Worm (Caenorhabditis elegans) whole organism, dauer: ENCODE measurements around the gene M04C3.5.

Experiments used
- unc-62 ChIP-seq: sonication (generic microtip); optimal IDR thresholded peaks from 2 replicates; lab custom pipeline; 2017; ENCODE audit warnings: missing biosample characterization, missing genetic modification reagents, missing genetic modification characterization

M04C3.5 gene

DNA sequence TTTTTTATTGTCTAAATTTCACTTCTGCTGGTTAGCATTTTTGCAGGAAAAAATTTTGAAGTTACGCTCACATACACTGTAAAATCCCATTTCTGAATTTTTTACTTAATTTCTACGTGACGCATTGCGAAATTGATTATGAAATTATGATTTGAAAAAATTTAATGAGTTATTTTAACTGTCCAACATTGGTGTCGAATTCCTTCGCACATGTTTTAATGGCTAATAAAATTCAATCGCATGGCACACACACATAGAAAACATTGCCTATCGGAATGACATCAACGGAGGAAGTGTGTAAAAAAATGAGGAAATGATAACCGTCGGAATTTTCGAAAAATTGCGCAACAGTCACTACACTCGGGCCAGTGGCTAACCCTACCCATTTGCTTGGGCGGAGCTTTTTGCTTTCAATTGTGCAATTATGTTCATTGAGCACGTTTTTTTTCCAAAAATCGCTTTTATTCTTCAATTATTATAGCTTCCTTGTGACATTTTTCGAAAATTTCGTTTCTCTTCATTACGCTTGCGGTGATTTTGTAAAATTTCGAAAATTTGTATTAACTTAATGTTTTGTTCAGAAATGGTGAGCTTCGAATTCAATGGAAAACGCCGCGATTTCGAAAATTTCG, 15.6 kb upstream of the M04C3.5 start, which contains the start of gene C25F9.16:
Gene C25F9.16 (plus strand): TSS at position 582 of the 632 bp plus-strand sequence.
- TF ChIP-seq unc-62 (GFP tag; lab: Kevin White, UChicago): no peak

DNA sequence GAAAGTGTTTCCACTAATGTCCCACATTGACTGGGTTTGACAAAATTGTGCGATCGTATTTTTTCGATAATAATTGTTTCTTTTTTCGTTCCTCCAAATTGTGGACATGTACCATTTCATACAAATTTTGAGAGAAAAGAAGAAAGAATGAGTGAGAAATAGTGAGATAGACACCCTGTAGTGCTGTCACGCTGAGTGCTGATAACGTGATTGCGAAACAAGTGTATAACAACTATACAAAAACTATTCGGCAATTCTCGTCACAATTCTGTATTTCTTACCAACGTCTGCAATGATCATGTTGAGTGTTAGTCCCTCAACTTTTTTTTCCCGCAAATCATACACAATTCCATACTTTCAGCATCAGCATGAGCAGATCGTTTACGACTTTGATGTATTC, 13.2 kb upstream of the M04C3.5 start, which contains the start of gene C25F9.14:
Gene C25F9.14 (plus strand): TSS at position 178 of the 400 bp plus-strand sequence.
- no peak for TF ChIP-seq unc-62 (GFP tag; lab: Kevin White, UChicago)

DNA sequence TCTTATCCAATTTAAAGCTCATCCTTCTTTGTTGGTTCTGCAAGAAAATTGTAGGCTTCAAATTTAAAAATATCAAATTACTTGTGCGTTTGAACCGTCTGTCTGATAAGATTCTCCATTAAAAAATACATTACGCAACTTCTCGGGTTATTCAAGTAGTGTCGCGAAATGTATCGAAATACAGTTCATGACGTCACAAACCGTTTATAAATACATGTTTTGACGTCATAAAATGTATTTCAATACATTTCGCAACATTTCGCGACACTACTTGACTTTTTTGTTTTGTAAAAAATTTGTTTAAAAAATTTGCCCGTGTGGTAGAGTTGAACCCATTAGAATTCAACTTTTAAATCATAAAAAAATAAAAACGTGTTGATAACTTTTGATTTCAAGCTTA, 5.9 kb upstream of the M04C3.5 start:
- no peak for TF ChIP-seq unc-62 (GFP tag; lab: Kevin White, UChicago)

DNA sequence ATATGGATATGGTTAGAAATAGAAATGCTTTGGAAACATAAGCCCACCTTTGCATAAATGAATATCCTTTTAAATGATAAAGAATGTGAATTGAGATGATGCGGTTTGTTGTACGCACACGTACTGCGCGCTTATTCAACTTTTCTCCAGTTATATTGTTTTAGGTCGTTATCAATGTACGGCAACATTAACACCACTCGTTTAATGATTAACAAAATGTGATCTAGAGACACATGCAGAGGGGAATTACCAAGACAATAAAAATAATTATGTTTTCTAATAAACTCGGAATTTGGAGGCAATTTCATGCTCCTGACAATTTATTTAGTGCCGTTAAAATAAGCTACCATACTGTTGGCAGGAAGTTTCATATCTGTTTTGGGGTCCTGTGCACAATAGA, 4.1 kb upstream of the M04C3.5 start, which contains the start of gene M04C3.1:
Gene M04C3.1 (minus strand): TSS at position 164 of the 400 bp plus-strand sequence.
- TF ChIP-seq unc-62 (GFP tag; lab: Kevin White, UChicago): no peak

DNA sequence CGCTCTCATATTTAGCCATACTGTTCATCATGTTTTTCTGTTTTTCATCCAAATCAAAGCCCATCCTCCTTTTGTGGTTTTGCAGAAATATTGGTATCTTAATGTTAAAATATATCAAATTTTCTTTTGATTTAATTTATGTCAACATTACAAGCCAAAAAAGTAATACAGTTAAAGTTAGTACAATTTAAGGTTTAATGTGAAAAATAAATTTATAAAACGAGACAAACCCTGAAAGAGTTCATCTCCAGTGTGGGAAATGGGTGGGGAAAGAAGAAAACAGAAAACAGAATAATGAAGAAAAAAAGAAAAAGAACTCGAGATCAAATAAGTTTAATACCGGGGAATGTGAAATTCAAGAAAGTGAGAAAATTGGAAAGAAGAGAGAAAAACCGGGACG, 728 bp upstream of the M04C3.5 start, which contains the start of gene M04C3.2:
Gene M04C3.2 (minus strand): TSS at position 101 of the 400 bp plus-strand sequence.
- no peak for TF ChIP-seq unc-62 (GFP tag; lab: Kevin White, UChicago)

DNA sequence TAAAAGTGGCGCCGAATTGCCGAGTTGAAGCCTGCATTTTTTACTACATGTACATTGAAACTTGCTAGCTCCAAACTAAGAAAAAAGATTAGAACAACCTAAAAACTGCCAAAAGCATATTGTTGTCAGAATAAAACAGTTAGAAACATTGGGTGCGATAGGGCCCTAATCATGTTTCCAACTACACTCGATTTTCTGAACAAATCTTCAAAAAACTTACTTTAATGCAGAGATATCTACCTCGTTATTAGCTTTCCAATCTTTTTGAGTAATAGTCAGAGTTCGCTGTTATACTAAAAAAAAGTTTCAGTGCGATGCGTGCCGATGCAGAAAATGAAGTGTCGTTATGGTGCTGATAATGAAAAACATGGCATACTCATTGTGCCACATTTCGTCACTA, 6.1 kb downstream of the M04C3.5 start, which contains the start of the genes Y43F8B.13 and Y43F8B.14:
Gene Y43F8B.13 (plus strand): TSS at position 301 of the 400 bp plus-strand sequence.
Gene Y43F8B.14 (minus strand): TSS at position 322 of the 400 bp plus-strand sequence.
- TF ChIP-seq unc-62 (GFP tag; lab: Kevin White, UChicago): no peak

DNA sequence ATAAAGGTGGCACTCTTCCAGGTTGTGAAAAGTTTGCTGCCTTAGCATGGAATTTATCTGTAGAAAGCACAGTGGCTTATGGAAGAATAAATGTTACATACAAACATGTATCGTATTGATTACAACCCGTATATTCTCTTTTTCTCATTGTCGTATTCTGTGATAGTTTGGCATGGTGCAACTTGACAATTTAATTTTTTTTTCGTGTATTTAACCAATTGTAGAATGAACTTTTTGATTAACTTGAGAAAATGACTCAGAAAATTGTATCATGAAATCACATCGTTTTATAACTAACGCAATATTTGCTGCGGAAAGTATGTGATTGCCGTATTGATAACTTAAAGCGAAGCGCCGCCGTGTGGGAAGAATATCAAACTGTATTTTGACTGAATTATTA, 7.6 kb downstream of the M04C3.5 start, which contains the start of gene Y43F8B.24:
Gene Y43F8B.24 (plus strand): TSS at position 301 of the 400 bp plus-strand sequence.
- no peak for TF ChIP-seq unc-62 (GFP tag; lab: Kevin White, UChicago)

DNA sequence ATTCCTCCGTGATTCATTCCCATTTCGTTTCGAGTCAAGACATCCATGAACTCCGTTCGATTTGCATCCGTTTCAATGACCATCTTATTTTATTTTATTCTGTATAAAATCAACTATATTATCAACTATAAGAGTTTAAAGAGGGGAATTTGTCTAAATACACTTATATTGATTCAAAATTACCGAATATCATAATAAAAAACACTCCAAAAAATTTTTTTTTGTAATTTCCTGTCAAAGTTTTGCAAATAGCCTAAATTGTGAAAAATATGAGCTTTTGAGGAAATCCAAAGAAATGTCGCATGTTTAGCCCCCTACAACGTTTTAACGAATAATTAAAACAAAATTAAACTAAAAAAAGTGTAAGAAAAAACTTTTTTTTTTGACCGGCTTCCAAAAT, 12.5 kb downstream of the M04C3.5 start, which contains the start of gene Y43F8B.15:
Gene Y43F8B.15 (minus strand): TSS at position 101 of the 400 bp plus-strand sequence.
- TF ChIP-seq unc-62 (GFP tag; lab: Kevin White, UChicago): no peak

DNA sequence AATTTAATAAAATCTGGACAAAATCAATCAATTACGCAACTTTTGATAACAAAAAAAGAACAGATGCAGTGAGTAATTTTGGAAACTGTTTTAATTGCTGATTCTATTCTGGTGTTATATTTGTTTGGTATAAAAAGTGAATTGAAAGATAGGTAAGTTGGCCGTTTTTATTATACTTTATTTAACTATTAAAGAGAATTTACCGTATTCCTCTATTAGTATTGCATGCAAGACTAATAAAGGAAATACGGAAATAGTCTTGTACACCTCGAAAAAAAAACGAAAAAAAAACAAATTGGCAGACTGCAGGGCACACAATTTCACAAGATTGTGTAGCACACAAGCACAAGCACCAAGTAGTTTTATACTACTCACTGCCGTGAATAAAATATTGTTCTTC, 13.1 kb downstream of the M04C3.5 start, which contains the start of gene Y43F8B.25:
Gene Y43F8B.25 (plus strand): TSS at position 301 of the 400 bp plus-strand sequence.
- TF ChIP-seq unc-62 (GFP tag; lab: Kevin White, UChicago): no peak

DNA sequence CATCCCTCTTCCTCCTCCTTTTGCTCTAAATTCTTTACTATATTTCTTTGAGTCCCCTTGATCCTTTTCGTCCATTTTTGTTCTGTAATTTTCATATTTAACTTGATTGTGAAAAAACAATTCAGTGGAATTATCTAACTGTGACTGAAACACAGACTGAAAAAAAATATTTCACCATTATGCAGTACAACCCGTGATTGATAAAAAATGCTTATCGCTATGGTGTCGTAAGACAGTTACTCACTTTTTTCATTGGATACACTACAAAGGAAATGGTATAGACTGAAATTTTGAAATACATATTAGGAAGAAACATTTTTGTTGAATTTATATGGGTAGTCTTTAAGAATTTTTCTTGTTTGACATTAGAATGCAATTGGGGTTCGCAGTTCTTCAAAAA, 18.0 kb downstream of the M04C3.5 start, which contains the start of gene Y43F8B.23:
Gene Y43F8B.23 (minus strand): TSS at position 75 of the 400 bp plus-strand sequence.
- no peak for TF ChIP-seq unc-62 (GFP tag; lab: Kevin White, UChicago)

DNA sequence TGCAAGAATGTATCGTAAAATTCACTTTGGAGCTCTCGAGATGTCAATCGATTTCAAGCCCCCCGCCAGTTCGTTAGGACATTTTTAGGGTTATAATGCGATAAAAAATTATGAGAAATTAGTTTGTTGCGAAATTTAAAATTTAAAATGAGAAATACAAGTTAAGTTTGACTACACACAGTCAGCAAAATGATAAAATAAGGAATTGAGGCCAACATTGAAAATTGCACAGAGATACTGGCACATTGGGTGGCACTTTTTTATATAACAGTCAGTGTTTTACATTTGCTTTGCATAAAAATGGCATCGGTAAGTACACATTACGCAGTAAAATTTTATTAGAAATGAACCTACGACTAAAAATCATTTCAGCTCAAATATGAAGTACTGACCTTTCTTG, 18.6 kb downstream of the M04C3.5 start, which contains the start of gene Y43F8B.12:
Gene Y43F8B.12 (plus strand): TSS at position 301 of the 400 bp plus-strand sequence.
- no peak for TF ChIP-seq unc-62 (GFP tag; lab: Kevin White, UChicago)

DNA sequence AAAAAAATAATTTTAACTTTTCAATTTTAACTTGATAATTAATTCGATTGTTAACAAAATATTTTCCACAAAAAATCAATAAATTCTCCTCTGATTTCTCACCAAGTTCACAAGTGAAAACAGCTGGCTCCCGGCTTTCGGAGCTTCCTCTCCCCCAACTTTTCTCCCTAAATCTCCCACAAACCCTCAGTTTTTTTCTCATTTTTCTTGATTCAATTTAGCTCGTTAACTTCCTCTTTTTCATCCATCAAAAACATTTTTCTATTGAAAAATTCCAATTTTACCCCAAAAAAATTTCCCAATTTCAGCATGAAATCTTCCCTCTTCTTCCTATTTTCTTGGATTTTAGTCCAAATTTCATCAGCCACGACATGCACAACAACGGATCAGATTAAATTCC, 20.9 kb downstream of the M04C3.5 start, which contains the start of gene Y43F8B.11:
Gene Y43F8B.11 (plus strand): TSS at position 301 of the 400 bp plus-strand sequence.
- TF ChIP-seq unc-62 (GFP tag; lab: Kevin White, UChicago): no peak

DNA sequence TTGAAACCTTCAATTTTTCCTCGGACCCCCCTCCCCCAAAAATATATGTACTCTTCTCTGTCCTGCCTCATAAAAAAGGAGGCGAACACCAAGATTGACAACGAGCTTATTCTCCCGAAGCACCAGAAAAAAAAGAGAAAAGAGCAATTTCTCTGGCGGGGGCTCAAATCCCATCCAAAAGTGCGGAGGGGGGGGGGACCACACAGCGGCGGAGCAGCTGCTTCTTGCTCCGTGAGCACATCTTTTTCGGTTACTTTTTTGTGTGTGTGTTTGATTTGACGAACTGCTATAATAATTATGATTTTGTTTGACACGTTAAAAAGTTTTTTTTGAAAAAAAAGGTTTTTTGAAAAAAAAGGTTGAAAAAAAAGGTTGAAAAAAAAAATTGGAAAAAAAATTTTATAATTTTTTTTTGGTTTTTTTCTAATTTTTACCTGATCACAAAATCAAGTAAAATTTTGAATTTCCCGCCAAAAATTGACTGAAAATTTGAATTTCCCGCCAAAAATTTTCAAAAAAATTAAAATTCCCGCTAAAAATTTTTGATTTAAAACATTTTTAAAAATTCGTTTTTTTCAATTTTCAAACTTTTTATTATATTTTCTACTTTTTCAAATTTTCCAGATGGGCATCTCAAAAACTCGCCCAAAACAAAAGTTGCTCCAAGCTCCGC, 24.4 kb downstream of the M04C3.5 start, which contains the start of gene Y43F8B.10:
Gene Y43F8B.10 (plus strand): TSS at position 623 of the 673 bp plus-strand sequence.
- TF ChIP-seq unc-62 (GFP tag; lab: Kevin White, UChicago): no peak

DNA sequence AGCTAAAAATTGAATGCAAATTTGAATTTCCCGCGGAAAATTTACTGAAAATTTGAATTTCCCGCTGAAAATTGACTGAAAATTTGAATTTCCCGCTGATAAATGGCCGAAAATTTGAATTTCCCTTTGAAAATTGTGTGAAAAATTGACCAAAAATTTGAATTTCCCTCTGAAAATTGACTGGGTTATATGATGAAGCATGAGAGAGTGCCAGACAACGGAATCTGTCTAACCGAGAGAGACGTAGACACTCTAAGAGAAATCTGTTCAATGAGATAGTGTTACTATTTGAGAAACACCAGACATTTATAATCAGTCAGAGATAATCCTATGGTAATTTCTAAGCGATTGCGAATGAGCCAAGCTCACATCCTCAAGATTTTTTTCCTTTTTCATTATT, 27.8 kb downstream of the M04C3.5 start:
- no peak for TF ChIP-seq unc-62 (GFP tag; lab: Kevin White, UChicago)

DNA sequence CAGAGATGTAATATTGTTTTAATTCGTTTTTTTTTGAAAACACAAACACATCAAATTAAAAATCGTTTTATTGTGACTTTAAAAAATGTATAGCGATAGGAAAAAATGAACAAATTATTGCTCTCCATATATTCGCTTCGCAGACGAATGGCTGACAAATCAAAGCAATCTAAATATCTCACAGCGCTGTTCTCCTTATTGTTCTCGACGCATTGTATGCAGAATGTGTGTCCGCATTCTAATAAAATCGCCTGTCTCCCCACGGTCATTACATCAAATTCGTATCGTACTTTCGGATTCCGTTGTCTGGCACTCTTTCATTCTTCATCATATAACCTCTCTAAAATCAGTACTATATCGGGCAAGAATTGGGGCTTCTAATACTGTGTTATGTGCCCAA, 28.3 kb downstream of the M04C3.5 start, which contains the start of gene Y43F8B.9:
Gene Y43F8B.9 (plus strand): TSS at position 301 of the 400 bp plus-strand sequence.
- TF ChIP-seq unc-62 (GFP tag; lab: Kevin White, UChicago): no peak
